Worm (Caenorhabditis elegans) whole organism, late embryonic: Measurements from ENCODE around the gene twk-39.

ENCODE experiments used
- C38D4.7 ChIP-seq: fragments of 200-800 bp; sonication (Bioruptor generic); optimal IDR thresholded peaks from 2 replicates; lab custom pipeline; 2018; ENCODE audit warnings: mild to moderate bottlenecking, missing genetic modification characterization, moderate library complexity, missing compliant biosample characterization
- K02D7.2 ChIP-seq: sonication (generic microtip); optimal IDR thresholded peaks from 2 replicates; lab custom pipeline; 2017; ENCODE audit warnings: mild to moderate bottlenecking, missing genetic modification characterization, missing compliant biosample characterization
- T23F11.4 ChIP-seq: fragments of 200-800 bp; sonication (Bioruptor generic); optimal IDR thresholded peaks from 2 replicates; lab custom pipeline; 2018; ENCODE audit warnings: mild to moderate bottlenecking, missing genetic modification characterization, missing compliant biosample characterization
- Y22D7AL.16 ChIP-seq: sonication (generic microtip); optimal IDR thresholded peaks from 2 replicates; lab custom pipeline; 2016; ENCODE audit warnings: missing genetic modification characterization, missing compliant biosample characterization
- ama-1 ChIP-seq: fragments of 150-350 bp; optimal IDR thresholded peaks from 2 replicates; lab custom pipeline; 2014
- ceh-14 ChIP-seq: sonication (generic microtip); optimal IDR thresholded peaks from 2 replicates; lab custom pipeline; 2016; ENCODE audit warnings: missing genotype, missing genetic modification characterization, missing compliant biosample characterization
- ceh-18 ChIP-seq: sonication (generic microtip); optimal IDR thresholded peaks from 2 replicates; lab custom pipeline; 2016; ENCODE audit warnings: missing genetic modification characterization, missing compliant biosample characterization
- ceh-2 ChIP-seq: sonication (generic microtip); optimal IDR thresholded peaks from 2 replicates; lab custom pipeline; 2016; ENCODE audit warnings: missing genotype, missing genetic modification characterization, missing compliant biosample characterization
- ceh-22 ChIP-seq: sonication (generic microtip); optimal IDR thresholded peaks from 2 replicates; lab custom pipeline; 2017; ENCODE audit warnings: missing biosample characterization, missing genetic modification characterization
- ceh-24 ChIP-seq: sonication (generic microtip); optimal IDR thresholded peaks from 2 replicates; lab custom pipeline; 2016; ENCODE audit warnings: mild to moderate bottlenecking, missing genetic modification characterization, missing compliant biosample characterization
- ceh-30 ChIP-seq: fragments of 150-350 bp; optimal IDR thresholded peaks from 2 replicates; lab custom pipeline; 2014; ENCODE audit warnings: missing biosample characterization, missing genetic modification characterization
- ceh-31 ChIP-seq: sonication (generic microtip); optimal IDR thresholded peaks from 2 replicates; lab custom pipeline; 2016; ENCODE audit warnings: missing genetic modification characterization, missing compliant biosample characterization
- ceh-34 ChIP-seq: sonication (generic microtip); optimal IDR thresholded peaks from 2 replicates; lab custom pipeline; 2016; ENCODE audit warnings: mild to moderate bottlenecking, missing genetic modification characterization, missing compliant biosample characterization
- ceh-45 ChIP-seq: fragments of 200-800 bp; sonication (Bioruptor generic); IDR thresholded peaks from 2 replicates; pipeline ENCODE4 v1.3.6; 2022; ENCODE audit warnings: missing genetic modification reagents, missing genetic modification characterization, missing compliant biosample characterization
- ceh-48 ChIP-seq: sonication (generic microtip); optimal IDR thresholded peaks from 2 replicates; lab custom pipeline; 2016; ENCODE audit warnings: missing genetic modification characterization, inconsistent platforms, missing compliant biosample characterization
- ceh-6 ChIP-seq: fragments of 200-800 bp; sonication (Bioruptor generic); optimal IDR thresholded peaks from 2 replicates; lab custom pipeline; 2018; ENCODE audit warnings: mild to moderate bottlenecking, missing genetic modification characterization, missing compliant biosample characterization
- ceh-9 ChIP-seq: sonication (generic microtip); optimal IDR thresholded peaks from 2 replicates; lab custom pipeline; 2016; ENCODE audit warnings: mild to moderate bottlenecking, missing genetic modification characterization, inconsistent platforms, missing compliant biosample characterization
- che-1 ChIP-seq: sonication (generic microtip); optimal IDR thresholded peaks from 2 replicates; lab custom pipeline; 2016; ENCODE audit warnings: mild to moderate bottlenecking, missing genetic modification characterization, missing compliant biosample characterization
- dmd-4 ChIP-seq: sonication (generic microtip); optimal IDR thresholded peaks from 2 replicates; lab custom pipeline; 2016; ENCODE audit warnings: borderline replicate concordance, missing genetic modification characterization, missing compliant biosample characterization
- elt-2 ChIP-seq: sonication (generic microtip); optimal IDR thresholded peaks from 2 replicates; lab custom pipeline; 2016; ENCODE audit warnings: missing genetic modification reagents, missing genetic modification characterization, missing compliant biosample characterization
- ets-4 ChIP-seq: sonication (generic microtip); optimal IDR thresholded peaks from 2 replicates; lab custom pipeline; 2016; ENCODE audit warnings: missing genetic modification characterization, missing compliant biosample characterization
- fkh-10 ChIP-seq: fragments of 150-350 bp; optimal IDR thresholded peaks from 2 replicates; lab custom pipeline; 2014; ENCODE audit warnings: missing biosample characterization, missing genetic modification reagents, missing genetic modification characterization
- fkh-6 ChIP-seq: sonication (generic microtip); optimal IDR thresholded peaks from 2 replicates; lab custom pipeline; 2016; ENCODE audit warnings: missing genetic modification characterization, missing compliant biosample characterization
- hlh-13 ChIP-seq: fragments of 200-800 bp; sonication (Bioruptor generic); optimal IDR thresholded peaks from 2 replicates; lab custom pipeline; 2018; ENCODE audit warnings: mild to moderate bottlenecking, missing genetic modification characterization, missing compliant biosample characterization
- hlh-30 ChIP-seq: sonication (generic microtip); optimal IDR thresholded peaks from 2 replicates; lab custom pipeline; 2017; ENCODE audit warnings: antibody characterized with exemption, missing genetic modification characterization, missing compliant biosample characterization; ENCODE audit not compliant: insufficient read depth
- hlh-6 ChIP-seq: sonication (generic microtip); optimal IDR thresholded peaks from 2 replicates; lab custom pipeline; 2016; ENCODE audit warnings: missing genotype, missing genetic modification characterization, missing compliant biosample characterization
- hlh-8 ChIP-seq: sonication (generic microtip); optimal IDR thresholded peaks from 2 replicates; lab custom pipeline; 2016; ENCODE audit warnings: missing genotype, missing genetic modification characterization, missing compliant biosample characterization
- lim-6 ChIP-seq: sonication (generic microtip); optimal IDR thresholded peaks from 2 replicates; lab custom pipeline; 2016; ENCODE audit warnings: missing genetic modification characterization, missing compliant biosample characterization
- lin-11 ChIP-seq: fragments of 200-800 bp; sonication (Bioruptor generic); optimal IDR thresholded peaks from 2 replicates; lab custom pipeline; 2018; ENCODE audit warnings: mild to moderate bottlenecking, missing genetic modification characterization, missing compliant biosample characterization
- mec-3 ChIP-seq: sonication (generic microtip); optimal IDR thresholded peaks from 2 replicates; lab custom pipeline; 2016; ENCODE audit warnings: borderline replicate concordance, missing genetic modification characterization, missing compliant biosample characterization
- nfya-1 ChIP-seq: sonication (generic microtip); optimal IDR thresholded peaks from 2 replicates; lab custom pipeline; 2017; ENCODE audit warnings: missing genetic modification characterization, mild to moderate bottlenecking, missing compliant biosample characterization, antibody characterized with exemption, moderate library complexity
- nhr-11 ChIP-seq: fragments of 150-350 bp; optimal IDR thresholded peaks from 2 replicates; lab custom pipeline; 2014; ENCODE audit warnings: missing biosample characterization, missing genetic modification characterization
- npax-4 ChIP-seq: sonication (generic microtip); optimal IDR thresholded peaks from 2 replicates; lab custom pipeline; 2016; ENCODE audit warnings: missing genetic modification characterization, missing compliant biosample characterization
- odd-2 ChIP-seq: sonication (generic microtip); optimal IDR thresholded peaks from 2 replicates; lab custom pipeline; 2017; ENCODE audit warnings: antibody characterized with exemption, mild to moderate bottlenecking, missing genetic modification characterization, missing compliant biosample characterization
- pag-3 ChIP-seq: sonication (generic microtip); optimal IDR thresholded peaks from 2 replicates; lab custom pipeline; 2016; ENCODE audit warnings: missing compliant biosample characterization, missing genetic modification characterization, borderline replicate concordance
- pha-4 ChIP-seq: fragments of 150-350 bp; optimal IDR thresholded peaks from 2 replicates; lab custom pipeline; 2018; ENCODE audit warnings: missing biosample characterization, missing genetic modification reagents, missing genetic modification characterization
- pros-1 ChIP-seq: fragments of 150-350 bp; optimal IDR thresholded peaks from 2 replicates; lab custom pipeline; 2014; ENCODE audit warnings: missing biosample characterization, missing genetic modification reagents, missing genetic modification characterization
- ref-2 ChIP-seq: sonication (generic microtip); optimal IDR thresholded peaks from 2 replicates; lab custom pipeline; 2016; ENCODE audit warnings: missing genetic modification characterization, missing compliant biosample characterization
- sox-2 ChIP-seq: fragments of 200-800 bp; sonication (Bioruptor generic); IDR thresholded peaks from 2 replicates; pipeline ENCODE4 v1.3.6; 2022; ENCODE audit warnings: missing genetic modification reagents, missing genetic modification characterization, missing compliant biosample characterization
- sox-4 ChIP-seq: sonication (generic microtip); optimal IDR thresholded peaks from 2 replicates; lab custom pipeline; 2017; ENCODE audit warnings: mild to moderate bottlenecking, missing genetic modification characterization, inconsistent platforms, missing compliant biosample characterization
- tbx-2 ChIP-seq: sonication (generic microtip); optimal IDR thresholded peaks from 2 replicates; lab custom pipeline; 2016; ENCODE audit warnings: missing genetic modification characterization, missing compliant biosample characterization
- ttx-3 ChIP-seq: sonication (generic microtip); optimal IDR thresholded peaks from 2 replicates; lab custom pipeline; 2016; ENCODE audit warnings: missing genetic modification reagents, missing genetic modification characterization, missing compliant biosample characterization
- unc-42 ChIP-seq: sonication (generic microtip); optimal IDR thresholded peaks from 2 replicates; lab custom pipeline; 2016; ENCODE audit warnings: missing genotype, missing genetic modification characterization, missing compliant biosample characterization
- unc-55 ChIP-seq: sonication (generic microtip); optimal IDR thresholded peaks from 2 replicates; lab custom pipeline; 2017; ENCODE audit warnings: missing biosample characterization, missing genetic modification reagents, missing genetic modification characterization

The twk-39 gene

DNA sequence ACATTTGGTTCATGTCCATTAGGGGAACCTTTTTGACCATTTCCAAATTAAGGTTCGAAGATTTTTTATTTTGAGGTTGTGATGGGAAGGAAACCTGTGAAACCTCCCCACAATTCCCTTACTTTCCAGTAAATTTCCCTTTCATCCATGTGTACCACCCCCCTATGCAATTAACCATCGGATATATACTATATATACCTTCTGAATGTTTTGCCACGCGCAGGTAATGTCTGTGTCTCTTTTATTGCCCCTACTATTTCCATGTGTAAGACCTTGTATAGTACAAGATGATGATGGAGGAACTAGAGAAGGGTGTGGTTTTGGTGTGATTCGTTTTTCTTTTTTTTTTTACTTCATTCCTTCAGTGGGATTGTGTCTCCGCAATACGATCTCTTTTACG lies 19.1 kb downstream of the twk-39 start:
- TF ChIP-seq fkh-10 (GFP tag; lab: Kevin White, UChicago) (no peak), K02D7.2 (tag; lab: Kevin White, UChicago) (peak; percentile 12)

DNA sequence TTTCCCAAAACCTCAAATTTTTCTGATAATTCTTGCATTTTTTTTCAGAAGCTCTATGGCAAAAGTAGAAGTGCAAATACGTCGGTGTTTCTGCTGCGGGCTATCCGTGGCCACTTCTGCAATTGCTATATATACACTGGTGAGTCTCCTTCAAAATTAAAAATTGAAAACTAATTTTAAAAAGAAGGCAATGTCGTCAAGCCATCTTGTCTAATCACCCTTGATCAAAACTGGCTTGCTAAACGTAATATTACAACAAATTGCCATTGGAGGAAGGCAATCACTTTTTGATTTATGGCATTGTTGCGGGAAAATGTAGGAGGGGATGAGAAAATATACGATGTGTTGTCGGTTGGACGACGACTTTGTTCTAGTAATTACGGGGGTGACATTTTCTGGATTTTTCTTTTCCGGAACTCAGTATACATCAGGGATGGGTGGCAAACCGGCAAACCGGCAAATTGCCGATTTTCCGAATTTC lies 21.0 kb downstream of the twk-39 start, which contains the start of gene C18D11.1:
Gene C18D11.1, plus strand, starts transcription at position 51 of the 481 bp plus-strand sequence.
- no peak for TF ChIP-seq npax-4
- no peak for TF ChIP-seq ceh-48
- TF ChIP-seq sox-4 (tag; lab: Kevin White, UChicago) = no peak
- no peak for TF ChIP-seq fkh-6 (tag; lab: Kevin White, UChicago)
- TF ChIP-seq ceh-24 (tag; lab: Kevin White, UChicago) = no peak
- no peak for TF ChIP-seq lim-6 (tag; lab: Kevin White, UChicago)
- TF ChIP-seq pha-4 = no peak
- no peak for TF ChIP-seq ama-1 (lab: Kevin White, UChicago)
- TF ChIP-seq Y22D7AL.16 (tag; lab: Kevin White, UChicago) = no peak
- no peak for TF ChIP-seq lin-11
- TF ChIP-seq ref-2 (tag; lab: Kevin White, UChicago) = no peak
- no peak for TF ChIP-seq hlh-13 (GFP tag; lab: Kevin White, UChicago)
- TF ChIP-seq ceh-45 (GFP tag; lab: Robert Waterston, UW) = no peak

DNA sequence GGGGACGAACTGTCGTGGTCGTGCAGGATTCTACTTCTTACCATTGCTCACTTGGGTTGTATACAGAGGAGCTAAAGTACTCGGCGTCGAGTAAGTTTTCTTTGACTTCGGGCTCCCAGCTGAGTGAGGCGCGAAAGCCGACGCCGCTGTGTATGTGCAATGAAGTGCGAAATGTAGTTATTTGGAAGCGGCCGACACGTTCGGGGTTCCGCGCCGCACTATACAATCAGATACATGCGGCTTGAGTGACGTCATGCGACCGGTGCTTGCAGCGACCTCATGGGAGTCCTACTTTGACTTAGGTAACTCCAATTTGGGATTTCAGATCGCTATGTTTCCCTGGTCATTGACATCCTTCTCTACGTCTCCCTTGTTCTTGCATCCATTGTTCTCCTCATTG lies 22.3 kb downstream of the twk-39 start:
- no peak for TF ChIP-seq pag-3 (tag; lab: Kevin White, UChicago)

DNA sequence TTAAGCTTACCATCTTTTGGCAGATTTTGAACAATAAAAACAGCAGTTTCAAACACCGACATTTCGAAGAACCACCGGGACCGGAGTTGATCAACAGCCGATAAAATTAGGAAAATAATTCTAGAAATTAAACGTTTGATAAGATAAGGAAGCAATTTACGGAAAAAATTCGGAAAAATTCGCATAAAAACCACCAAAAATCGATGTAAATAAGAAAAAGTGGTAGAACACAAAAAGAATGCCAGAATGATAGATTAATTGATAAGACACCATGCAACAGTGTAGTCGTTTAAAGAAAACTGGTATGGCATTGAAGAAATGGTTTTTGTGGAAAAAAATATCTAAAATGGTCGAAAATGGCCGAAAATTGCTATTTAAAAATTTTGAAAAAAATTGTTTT lies 26.9 kb downstream of the twk-39 start, which contains the start of gene maa-1:
Gene maa-1, minus strand, starts transcription at position 120 of the 400 bp plus-strand sequence.
- TF ChIP-seq pros-1 (tag; lab: Kevin White, UChicago) = no peak
- no peak for TF ChIP-seq ets-4 (tag; lab: Kevin White, UChicago)
- TF ChIP-seq T23F11.4 (GFP tag; lab: Kevin White, UChicago) = no peak
- TF ChIP-seq hlh-8 = no peak
- no peak for TF ChIP-seq ceh-9 (tag; lab: Kevin White, UChicago)
- TF ChIP-seq mec-3 = no peak
- no peak for TF ChIP-seq odd-2 (tag; lab: Kevin White, UChicago)
- no peak for TF ChIP-seq C38D4.7
- TF ChIP-seq ceh-6 (GFP tag; lab: Kevin White, UChicago) = no peak
- no peak for TF ChIP-seq ceh-22 (tag; lab: Kevin White, UChicago)
- TF ChIP-seq dmd-4 = no peak
- no peak for TF ChIP-seq unc-55 (GFP tag; lab: Kevin White, UChicago)
- TF ChIP-seq ama-1 (lab: Kevin White, UChicago) = no peak
- no peak for TF ChIP-seq che-1 (tag; lab: Kevin White, UChicago)
- no peak for TF ChIP-seq ceh-14 (tag; lab: Kevin White, UChicago)

DNA sequence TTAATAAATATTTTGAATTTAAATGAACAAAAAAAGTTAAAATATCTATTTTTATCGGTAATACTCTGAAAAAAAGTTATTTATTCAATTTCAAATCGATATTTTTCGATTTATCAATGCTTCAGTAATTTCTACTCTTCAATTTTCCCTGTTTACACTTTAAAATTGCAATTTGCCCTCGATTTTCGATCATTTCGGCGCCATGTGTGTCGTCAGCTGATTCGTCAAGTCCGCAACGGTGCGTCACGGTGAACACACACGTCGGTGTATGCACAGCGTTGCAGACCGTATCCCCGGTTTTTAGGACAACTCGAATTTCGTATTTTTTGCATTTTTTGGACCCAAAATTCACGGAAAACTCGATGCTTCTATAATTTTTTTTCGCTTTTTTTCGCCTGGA lies 27.7 kb downstream of the twk-39 start, which contains the start of gene C18D11.3:
Gene C18D11.3, plus strand, starts transcription at position 189 of the 400 bp plus-strand sequence.
- TF ChIP-seq ceh-48 (peak; percentile 23), T23F11.4 (GFP tag; lab: Kevin White, UChicago) (no peak), ttx-3 (tag; lab: Kevin White, UChicago) (no peak), ceh-2 (no peak), unc-55 (GFP tag; lab: Kevin White, UChicago) (peak; percentile 45), tbx-2 (tag; lab: Kevin White, UChicago) (peak; percentile 77), ceh-31 (peak; percentile 52), ceh-30 (peak; percentile 70), nfya-1 (tag; lab: Kevin White, UChicago) (peak; percentile 86), nhr-11 (no peak), sox-2 (GFP tag; lab: Robert Waterston, UW) (no peak), hlh-6 (tag; lab: Kevin White, UChicago) (no peak), elt-2 (tag; lab: Kevin White, UChicago) (peak; percentile 20), ceh-34 (tag; lab: Kevin White, UChicago) (no peak), unc-42 (tag; lab: Kevin White, UChicago) (peak; percentile 15), hlh-13 (GFP tag; lab: Kevin White, UChicago) (no peak), hlh-30 (tag; lab: Kevin White, UChicago) (peak; percentile 95), ceh-18 (tag; lab: Kevin White, UChicago) (peak; percentile 63)
- TF ChIP-seq, all 69 proteins: peak for 10
